Worm (Caenorhabditis elegans) whole organism, L4 larva: Measurements from ENCODE around the gene T22F3.11.

Experiments
- F10B5.3 ChIP-seq: sonication (generic microtip); optimal IDR thresholded peaks from 2 replicates; lab custom pipeline; 2016; ENCODE audit warnings: mild to moderate bottlenecking, missing genetic modification characterization, missing compliant biosample characterization
- F49E8.2 ChIP-seq: sonication (generic microtip); optimal IDR thresholded peaks from 2 replicates; lab custom pipeline; 2016; ENCODE audit warnings: missing compliant biosample characterization, mild to moderate bottlenecking, missing genetic modification characterization, borderline replicate concordance
- T20F7.1 ChIP-seq: fragments of 200-800 bp; sonication (Bioruptor generic); optimal IDR thresholded peaks from 2 replicates; lab custom pipeline; 2018; ENCODE audit warnings: mild to moderate bottlenecking, missing genetic modification characterization, missing compliant biosample characterization
- Y75B8A.6 ChIP-seq: fragments of 200-800 bp; sonication (Bioruptor generic); IDR thresholded peaks from 2 replicates; pipeline ENCODE4 v1.3.6; 2022; ENCODE audit warnings: missing genetic modification reagents, missing genetic modification characterization, missing compliant biosample characterization
- ZK337.2 ChIP-seq: fragments of 200-800 bp; sonication (Bioruptor generic); IDR thresholded peaks from 2 replicates; pipeline ENCODE4 v1.3.6; 2022; ENCODE audit warnings: missing genetic modification reagents, missing genetic modification characterization, missing compliant biosample characterization
- aly-2 ChIP-seq: sonication (generic microtip); optimal IDR thresholded peaks from 2 replicates; lab custom pipeline; 2018; ENCODE audit warnings: missing biosample characterization, missing genetic modification characterization
- ceh-20 ChIP-seq: fragments of 200-800 bp; sonication (Bioruptor generic); IDR thresholded peaks from 2 replicates; pipeline ENCODE4 v1.3.6; 2022; ENCODE audit warnings: missing genetic modification reagents, missing genetic modification characterization, missing compliant biosample characterization
- ceh-82 ChIP-seq: sonication (generic microtip); optimal IDR thresholded peaks from 2 replicates; lab custom pipeline; 2017; ENCODE audit warnings: missing biosample characterization, missing genetic modification characterization
- cey-2 ChIP-seq: sonication (generic microtip); optimal IDR thresholded peaks from 3 replicates; lab custom pipeline; 2017; ENCODE audit warnings: missing genetic modification characterization, mild to moderate bottlenecking, missing compliant biosample characterization, antibody characterized with exemption, borderline replicate concordance; ENCODE audit not compliant: insufficient read depth
- daf-16 ChIP-seq, 3 experiments: sonication (generic microtip); optimal IDR thresholded peaks; 2 replicates each; lab custom pipeline; 2016 to 2017; ENCODE audit warnings: missing genetic modification characterization in 3 of 3, missing genetic modification reagents in 3 of 3, mild to moderate bottlenecking in 2 of 3, missing compliant biosample characterization in 2 of 3, missing biosample characterization in 1 of 3, moderate library complexity in 1 of 3
- daf-19 ChIP-seq: fragments of 200-800 bp; sonication (Bioruptor generic); conservative IDR thresholded peaks from 2 replicates; pipeline ENCODE4 v1.3.6; 2022; ENCODE audit warnings: missing genetic modification characterization, missing compliant biosample characterization
- dmd-6 ChIP-seq: fragments of 200-800 bp; sonication (Bioruptor generic); IDR thresholded peaks from 2 replicates; pipeline ENCODE4 v1.3.6; 2022; ENCODE audit warnings: missing genetic modification reagents, missing genetic modification characterization, missing compliant biosample characterization
- dmd-9 ChIP-seq: fragments of 200-800 bp; sonication (Bioruptor generic); IDR thresholded peaks from 2 replicates; pipeline ENCODE4 v1.3.6; 2022; ENCODE audit warnings: missing genetic modification reagents, missing genetic modification characterization, missing compliant biosample characterization
- dpl-1 ChIP-seq: fragments of 150-350 bp; optimal IDR thresholded peaks from 2 replicates; lab custom pipeline; 2014; ENCODE audit warnings: missing biosample characterization, missing genetic modification reagents, missing genetic modification characterization
- duxl-1 ChIP-seq: sonication (generic microtip); optimal IDR thresholded peaks from 2 replicates; lab custom pipeline; 2016; ENCODE audit warnings: mild to moderate bottlenecking, missing genetic modification characterization, moderate library complexity, missing compliant biosample characterization; ENCODE audit not compliant: poor library complexity
- dve-1 ChIP-seq: sonication (generic microtip); optimal IDR thresholded peaks from 2 replicates; lab custom pipeline; 2017; ENCODE audit warnings: antibody characterized with exemption, mild to moderate bottlenecking, missing genetic modification characterization, missing compliant biosample characterization; ENCODE audit not compliant: insufficient read depth
- egl-27 ChIP-seq: sonication (generic microtip); optimal IDR thresholded peaks from 3 replicates; lab custom pipeline; 2017; ENCODE audit warnings: missing biosample characterization, missing genetic modification reagents, missing genetic modification characterization
- hif-1 ChIP-seq, 2 experiments: sonication (generic microtip); optimal IDR thresholded peaks; 2 replicates each; lab custom pipeline; 2016 to 2017; ENCODE audit warnings: missing compliant biosample characterization in 2 of 2, missing genetic modification characterization in 2 of 2, missing genetic modification reagents in 2 of 2, missing genotype in 2 of 2, mild to moderate bottlenecking in 1 of 2
- hlh-11 ChIP-seq: fragments of 200-800 bp; sonication (Bioruptor generic); optimal IDR thresholded peaks from 2 replicates; lab custom pipeline; 2018; ENCODE audit warnings: mild to moderate bottlenecking, missing genetic modification characterization, missing compliant biosample characterization
- hlh-30 ChIP-seq: sonication (generic microtip); optimal IDR thresholded peaks from 2 replicates; lab custom pipeline; 2017; ENCODE audit warnings: antibody characterized with exemption, mild to moderate bottlenecking, missing genetic modification characterization, missing compliant biosample characterization; ENCODE audit not compliant: insufficient read depth
- jun-1 ChIP-seq: fragments of 150-350 bp; optimal IDR thresholded peaks from 2 replicates; lab custom pipeline; 2014; ENCODE audit warnings: missing biosample characterization, missing genetic modification reagents, missing genetic modification characterization
- lin-1 ChIP-seq: fragments of 200-800 bp; sonication (Bioruptor generic); IDR thresholded peaks from 2 replicates; pipeline ENCODE4 v1.3.6; 2022; ENCODE audit warnings: missing genetic modification reagents, missing genetic modification characterization, missing compliant biosample characterization
- lin-13 ChIP-seq: fragments of 150-350 bp; optimal IDR thresholded peaks from 2 replicates; lab custom pipeline; 2014; ENCODE audit warnings: missing biosample characterization, missing genetic modification reagents, missing genetic modification characterization
- lsy-2 ChIP-seq, 2 experiments: fragments of 150-350 bp in 1 of 2; sonication (generic microtip) in 1 of 2; optimal IDR thresholded peaks; 2 replicates each; lab custom pipeline; 2014 to 2017; ENCODE audit warnings: missing biosample characterization in 2 of 2, missing genetic modification characterization in 2 of 2
- mdl-1 ChIP-seq, 2 experiments: fragments of 150-350 bp in 1 of 2; sonication (generic microtip) in 1 of 2; optimal IDR thresholded peaks; 2 replicates each; lab custom pipeline; 2014 to 2017; ENCODE audit warnings: missing biosample characterization in 2 of 2, missing genetic modification characterization in 2 of 2
- mdt-29 ChIP-seq: fragments of 200-800 bp; sonication (Bioruptor generic); IDR thresholded peaks from 2 replicates; pipeline ENCODE4 v1.3.6; 2022; ENCODE audit warnings: missing genetic modification reagents, missing genetic modification characterization, missing compliant biosample characterization
- mep-1 ChIP-seq: fragments of 150-350 bp; sonication (generic microtip); optimal IDR thresholded peaks from 3 replicates; lab custom pipeline; 2014; ENCODE audit warnings: missing biosample characterization, missing genetic modification characterization
- mxl-3 ChIP-seq: fragments of 200-800 bp; sonication (Bioruptor generic); optimal IDR thresholded peaks from 2 replicates; lab custom pipeline; 2018; ENCODE audit warnings: mild to moderate bottlenecking, missing genetic modification characterization, missing compliant biosample characterization
- nhr-102 ChIP-seq: sonication (generic microtip); optimal IDR thresholded peaks from 2 replicates; lab custom pipeline; 2016; ENCODE audit warnings: mild to moderate bottlenecking, missing genetic modification characterization, moderate library complexity, missing compliant biosample characterization
- nhr-28 ChIP-seq: fragments of 150-350 bp; optimal IDR thresholded peaks from 2 replicates; lab custom pipeline; 2014; ENCODE audit warnings: missing biosample characterization, missing genetic modification characterization
- nhr-42 ChIP-seq: fragments of 200-800 bp; sonication (Bioruptor generic); IDR thresholded peaks from 2 replicates; pipeline ENCODE4 v1.3.6; 2022; ENCODE audit warnings: missing genetic modification characterization, missing compliant biosample characterization
- nhr-48 ChIP-seq: sonication (generic microtip); optimal IDR thresholded peaks from 2 replicates; lab custom pipeline; 2016; ENCODE audit warnings: mild to moderate bottlenecking, missing genetic modification characterization, missing compliant biosample characterization
- nhr-6 ChIP-seq: fragments of 150-350 bp; optimal IDR thresholded peaks from 2 replicates; lab custom pipeline; 2014; ENCODE audit warnings: missing biosample characterization, missing genetic modification characterization
- nhr-76 ChIP-seq: fragments of 150-350 bp; optimal IDR thresholded peaks from 2 replicates; lab custom pipeline; 2014; ENCODE audit warnings: missing biosample characterization, missing genetic modification characterization
- nhr-77 ChIP-seq: fragments of 150-350 bp; optimal IDR thresholded peaks from 2 replicates; lab custom pipeline; 2014; ENCODE audit warnings: missing biosample characterization, missing genetic modification characterization
- pha-4 ChIP-seq, 2 experiments: fragments of 150-350 bp in 1 of 2; fragments of 200-800 bp in 1 of 2; sonication (Bioruptor generic) in 1 of 2; IDR thresholded peaks in 1 of 2; optimal IDR thresholded peaks in 1 of 2; 2 replicates each; pipeline versions ENCODE4 v1.3.6 to Lab custom; 2014 to 2022; ENCODE audit warnings: missing genetic modification characterization in 2 of 2, missing genetic modification reagents in 2 of 2, missing biosample characterization in 1 of 2, missing compliant biosample characterization in 1 of 2
- php-3 ChIP-seq: fragments of 200-800 bp; sonication (Bioruptor generic); IDR thresholded peaks from 2 replicates; pipeline ENCODE4 v1.3.6; 2022; ENCODE audit warnings: missing genetic modification reagents, missing genetic modification characterization, missing compliant biosample characterization
- pqm-1 ChIP-seq: sonication (generic microtip); optimal IDR thresholded peaks from 2 replicates; lab custom pipeline; 2017; ENCODE audit warnings: missing biosample characterization, missing genetic modification characterization
- saeg-2 ChIP-seq: fragments of 200-800 bp; sonication (Bioruptor generic); IDR thresholded peaks from 2 replicates; pipeline ENCODE4 v1.3.6; 2022; ENCODE audit warnings: missing genetic modification reagents, missing genetic modification characterization, missing compliant biosample characterization
- spr-1 ChIP-seq: sonication (generic microtip); optimal IDR thresholded peaks from 2 replicates; lab custom pipeline; 2016; ENCODE audit warnings: mild to moderate bottlenecking, missing genetic modification characterization, missing compliant biosample characterization
- tra-1 ChIP-seq: fragments of 200-800 bp; sonication (Bioruptor generic); IDR thresholded peaks from 2 replicates; pipeline ENCODE4 v1.3.6; 2022; ENCODE audit warnings: missing genetic modification reagents, missing genetic modification characterization, missing compliant biosample characterization
- zip-2 ChIP-seq: fragments of 150-350 bp; optimal IDR thresholded peaks from 2 replicates; lab custom pipeline; 2014; ENCODE audit warnings: missing biosample characterization, missing genetic modification characterization

The T22F3.11 gene

ce11 chrV:3644193-3644693 is 29.9 kb upstream of the T22F3.11 start, which contains the start of gene F59B1.8:
Gene F59B1.8, minus strand, starts transcription at chrV:3644243.
- no peak for TF ChIP-seq ceh-82 (tag; lab: Kevin White, UChicago)
- TF ChIP-seq nhr-6, result peak; percentile 36
- peak; percentile 88 for TF ChIP-seq mep-1 (tag; lab: Kevin White, UChicago)
- no peak for TF ChIP-seq ZK337.2 (GFP tag; lab: Robert Waterston, UW)
- peak; percentile 55; the same call in 1 of the 2 replicates for TF ChIP-seq lin-1 (GFP tag; lab: Robert Waterston, UW)
- TF ChIP-seq daf-19, result no peak
- TF ChIP-seq nhr-42 (GFP tag; lab: Robert Waterston, UW), result 0 out of 2 replicates have a peak, but pooled peaks have one; percentile 44
- TF ChIP-seq nhr-77 (tag; lab: Kevin White, UChicago), result peak; percentile 94
- peak; percentile 92 for TF ChIP-seq php-3 (GFP tag; lab: Robert Waterston, UW)
- TF ChIP-seq saeg-2 (GFP tag; lab: Robert Waterston, UW), result 0 out of 2 replicates have a peak, but pooled peaks have one; percentile 13
- TF ChIP-seq F49E8.2, result no peak
- TF ChIP-seq tra-1 (GFP tag; lab: Robert Waterston, UW), result peak; percentile 75
- no peak for TF ChIP-seq jun-1 (tag; lab: Kevin White, UChicago)
- TF ChIP-seq mdl-1 (tag; optimal IDR thresholded peaks at IDR 0.05; lab: Kevin White, UChicago), result peak; percentile 29 to 87
- no peak for TF ChIP-seq F10B5.3
- TF ChIP-seq pha-4 (GFP tag; IDR thresholded peaks at IDR 0.05; lab: Robert Waterston, UW), result 0 out of 2 replicates have a peak, but pooled peaks have one; percentile 32
- TF ChIP-seq pha-4 (tag; optimal IDR thresholded peaks at IDR 0.05; lab: Kevin White, UChicago), result peak; percentile 95
- TF ChIP-seq hif-1 (tag; optimal IDR thresholded peaks at IDR 0.05; lab: Kevin White, UChicago), result peak in 1 of 2 experiments; percentile 65
- peak; percentile 93 for TF ChIP-seq hlh-11 (tag; lab: Kevin White, UChicago)
- peak; percentile 60 for TF ChIP-seq nhr-76 (tag; lab: Kevin White, UChicago)
- no peak for TF ChIP-seq Y75B8A.6 (GFP tag; lab: Robert Waterston, UW)
- TF ChIP-seq spr-1 (tag; lab: Kevin White, UChicago), result no peak
- TF ChIP-seq egl-27, result no peak
- peak; percentile 59 for TF ChIP-seq lin-13
- peak; percentile 57 for TF ChIP-seq mxl-3 (GFP tag; lab: Kevin White, UChicago)
- peak; percentile 8 to 64 for TF ChIP-seq lsy-2 (tag; optimal IDR thresholded peaks at IDR 0.05; lab: Kevin White, UChicago)
- TF ChIP-seq dmd-9 (GFP tag; lab: Robert Waterston, UW), result no peak
- TF ChIP-seq zip-2 (tag; lab: Kevin White, UChicago), result peak; percentile 76
- no peak for TF ChIP-seq aly-2 (tag; lab: Kevin White, UChicago)
- peak; percentile 93 for TF ChIP-seq nhr-48 (tag; lab: Kevin White, UChicago)
- peak; percentile 97 for TF ChIP-seq dve-1
- peak; percentile 99 for TF ChIP-seq dmd-6 (GFP tag; lab: Robert Waterston, UW)
- TF ChIP-seq T20F7.1 (GFP tag; lab: Kevin White, UChicago), result peak; percentile 70
- peak; percentile 100 for TF ChIP-seq nhr-28
- peak; percentile 76 for TF ChIP-seq pqm-1 (tag; lab: Kevin White, UChicago)
- peak; percentile 38 for TF ChIP-seq dpl-1 (GFP tag; lab: Kevin White, UChicago)
- peak; percentile 77 for TF ChIP-seq hlh-30
- TF ChIP-seq duxl-1, result peak; percentile 46
- no peak for TF ChIP-seq mdt-29
- TF ChIP-seq nhr-102 (tag; lab: Kevin White, UChicago), result peak; percentile 97
- TF ChIP-seq daf-16 (GFP tag; optimal IDR thresholded peaks at IDR 0.05; lab: Kevin White, UChicago), result peak in 1 of 2 experiments; percentile 48
- peak; percentile 89 for TF ChIP-seq daf-16 (tag; optimal IDR thresholded peaks at IDR 0.05; lab: Kevin White, UChicago)
- TF ChIP-seq cey-2 (tag; lab: Kevin White, UChicago), result peak; percentile 31
- no peak for TF ChIP-seq ceh-20 (GFP tag; lab: Robert Waterston, UW)
- TF ChIP-seq, all 104 proteins: peak for 29
